Worm (Caenorhabditis elegans): ENCODE data around the gene hlh-25.

Gene hlh-25

ce11 chrII:5511417-5512353, 23.4 kb upstream of the hlh-25 start (continued):
- no peak for TF ChIP-seq mdt-29 (GFP tag; IDR thresholded peaks at IDR 0.05)
- TF ChIP-seq sdz-12 (GFP tag; optimal IDR thresholded peaks at IDR 0.05): no peak
- no peak for TF ChIP-seq nhr-48 (tag; optimal IDR thresholded peaks at IDR 0.05)
- no peak for TF ChIP-seq fos-1 (tag; optimal IDR thresholded peaks at IDR 0.05)
- TF ChIP-seq nhr-42 (GFP tag; IDR thresholded peaks at IDR 0.05): no peak
- TF ChIP-seq php-3 (GFP tag; IDR thresholded peaks at IDR 0.05): no peak
- no peak for TF ChIP-seq zip-2 (tag; optimal IDR thresholded peaks at IDR 0.05)
- TF ChIP-seq lin-39 (tag; optimal IDR thresholded peaks at IDR 0.05): no peak
- no peak for TF ChIP-seq set-16 (GFP tag; IDR thresholded peaks at IDR 0.05)
- TF ChIP-seq dve-1 (tag; optimal IDR thresholded peaks at IDR 0.05; ENCODE audit: insufficient read depth): no peak
- peak in 1 of 2 experiments; percentile 53 for TF ChIP-seq unc-62 (GFP tag; optimal IDR thresholded peaks at IDR 0.05 in 1 of 2)
- no peak for TF ChIP-seq unc-62 (tag; optimal IDR thresholded peaks at IDR 0.05)
- no peak for TF ChIP-seq F44E2.7 (GFP tag; IDR thresholded peaks at IDR 0.05)
- no peak for TF ChIP-seq nhr-41 (GFP tag; IDR thresholded peaks at IDR 0.05)
- TF ChIP-seq D1046.2 (GFP tag; IDR thresholded peaks at IDR 0.05): no peak
- TF ChIP-seq F10B5.3 (tag; optimal IDR thresholded peaks at IDR 0.05): no peak
- no peak for TF ChIP-seq mxl-2 (GFP tag; conservative IDR thresholded peaks at IDR 0.05)
- TF ChIP-seq Y48G9A.11 (GFP tag; IDR thresholded peaks at IDR 0.05): peak; percentile 55; the same call in 1 of the 2 replicates
- TF ChIP-seq nhr-102 (tag; optimal IDR thresholded peaks at IDR 0.05): no peak
- no peak for TF ChIP-seq dmd-9 (GFP tag; IDR thresholded peaks at IDR 0.05)
- TF ChIP-seq zag-1 (tag; optimal IDR thresholded peaks at IDR 0.05): no peak

- no peak for TF ChIP-seq aha-1 (tag)
- peak; percentile 13 for TF ChIP-seq mxl-3 (GFP tag; optimal IDR thresholded peaks at IDR 0.05)
- peak; percentile 76 for TF ChIP-seq nhr-77 (tag; optimal IDR thresholded peaks at IDR 0.05)
- no peak for TF ChIP-seq mes-2 (tag; optimal IDR thresholded peaks at IDR 0.05; ENCODE audit: poor library complexity, severe bottlenecking)
- TF ChIP-seq pqm-1 (tag; optimal IDR thresholded peaks at IDR 0.05): peak; percentile 86
- TF ChIP-seq nhr-28 (tag; optimal IDR thresholded peaks at IDR 0.05): peak; percentile 76
- TF ChIP-seq dmd-6 (GFP tag; IDR thresholded peaks at IDR 0.05): peak; percentile 94
- peak; percentile 82; the same call in 1 of the 2 replicates for TF ChIP-seq tra-1 (GFP tag; IDR thresholded peaks at IDR 0.05)
- no peak for TF ChIP-seq jun-1 (tag; optimal IDR thresholded peaks at IDR 0.05)
- TF ChIP-seq R02D3.7 (tag; optimal IDR thresholded peaks at IDR 0.05): no peak
- no peak for TF ChIP-seq daf-16 (GFP tag; optimal IDR thresholded peaks at IDR 0.05)
- peak; percentile 44 for TF ChIP-seq daf-16 (tag; optimal IDR thresholded peaks at IDR 0.05)
- TF ChIP-seq dve-1 (tag; optimal IDR thresholded peaks at IDR 0.05; ENCODE audit: insufficient read depth): peak; percentile 77
- TF ChIP-seq hlh-11 (tag; optimal IDR thresholded peaks at IDR 0.05): peak; percentile 65
Observed at ce11 chrII:5512473-5513097, 22.5 kb upstream of the hlh-25 start.

ce11 chrII:5514846-5515245, 20.2 kb upstream of the hlh-25 start, which contains the start of gene sahd-1:
Gene sahd-1, minus strand, starts transcription at chrII:5514945.
- TF ChIP-seq snpc-1.2 (GFP tag; IDR thresholded peaks at IDR 0.05): no peak
- no peak for TF ChIP-seq unc-62 (GFP tag; optimal IDR thresholded peaks at IDR 0.05 in 1 of 2)
- no peak for TF ChIP-seq unc-62 (tag; optimal IDR thresholded peaks at IDR 0.05)
- peak; percentile 46 for TF ChIP-seq aha-1 (tag)
- peak; percentile 40 for TF ChIP-seq pqm-1 (tag; optimal IDR thresholded peaks at IDR 0.05)
- TF ChIP-seq arid-1 (GFP tag; conservative IDR thresholded peaks at IDR 0.05): no peak
